Fruit fly (Drosophila melanogaster) whole organism, embryonic: ENCODE results near the gene CG33654.
A peak's percentile ranks its signal among the peaks of the same experiment; 100 is the strongest.

Source experiments
- CG10267 ChIP-seq: fragments of 200-800 bp; sonication (Bioruptor generic); optimal IDR thresholded peaks from 2 replicates; lab custom pipeline; 2018; ENCODE audit warnings: missing biosample characterization, mild to moderate bottlenecking, missing genetic modification characterization, moderate library complexity
- CG11456 ChIP-seq: fragments of 200-800 bp; sonication (Bioruptor generic); IDR thresholded peaks from 3 replicates; pipeline ENCODE4 v1.3.6; 2022; ENCODE audit warnings: missing biosample characterization, missing genetic modification characterization
- CG11504 ChIP-seq: fragments of 200-800 bp; sonication (Bioruptor generic); optimal IDR thresholded peaks from 3 replicates; lab custom pipeline; 2019; ENCODE audit warnings: missing biosample characterization, mild to moderate bottlenecking, missing genetic modification characterization, moderate library complexity
- CG11696 ChIP-seq: fragments of 200-800 bp; sonication (Bioruptor generic); IDR thresholded peaks from 2 replicates; pipeline ENCODE4 v1.3.6; 2022; ENCODE audit warnings: missing biosample characterization, missing genetic modification characterization
- CG12659 ChIP-seq: fragments of 200-800 bp; sonication (Bioruptor generic); optimal IDR thresholded peaks from 3 replicates; lab custom pipeline; 2017; ENCODE audit warnings: mild to moderate bottlenecking, missing biosample characterization, missing genetic modification reagents, missing genetic modification characterization
- CG12942 ChIP-seq: fragments of 200-800 bp; sonication (Bioruptor generic); optimal IDR thresholded peaks from 3 replicates; lab custom pipeline; 2016; ENCODE audit warnings: missing biosample characterization, missing genetic modification characterization
- CG13296 ChIP-seq: fragments of 200-800 bp; sonication (Bioruptor generic); optimal IDR thresholded peaks from 3 replicates; lab custom pipeline; 2018; ENCODE audit warnings: missing biosample characterization, mild to moderate bottlenecking, missing genetic modification characterization
- CG14014 ChIP-seq: fragments of 200-800 bp; sonication (Bioruptor generic); IDR thresholded peaks from 2 replicates; pipeline ENCODE4 v1.3.6; 2022; ENCODE audit warnings: missing biosample characterization, missing genetic modification characterization
- CG16863 ChIP-seq: fragments of 200-800 bp; sonication (Bioruptor generic); optimal IDR thresholded peaks from 3 replicates; lab custom pipeline; 2016; ENCODE audit warnings: missing biosample characterization, missing genetic modification characterization
- CG17361 ChIP-seq: fragments of 200-800 bp; sonication (Bioruptor generic); IDR thresholded peaks from 3 replicates; pipeline ENCODE4 v1.3.6; 2022; ENCODE audit warnings: missing biosample characterization, missing genetic modification characterization
- CG18599 ChIP-seq: fragments of 200-800 bp; sonication (Bioruptor generic); optimal IDR thresholded peaks from 3 replicates; lab custom pipeline; 2017; ENCODE audit warnings: missing biosample characterization, missing genetic modification characterization, mild to moderate bottlenecking, moderate library complexity, missing genetic modification reagents
- CG18619 ChIP-seq: fragments of 200-800 bp; sonication (Bioruptor generic); optimal IDR thresholded peaks from 3 replicates; lab custom pipeline; 2017; ENCODE audit warnings: missing biosample characterization, mild to moderate bottlenecking, missing genetic modification characterization
- CG2202 ChIP-seq: fragments of 200-800 bp; sonication (Bioruptor generic); optimal IDR thresholded peaks from 2 replicates; lab custom pipeline; 2018; ENCODE audit warnings: missing biosample characterization, mild to moderate bottlenecking, missing genetic modification characterization
- CG3726 ChIP-seq: fragments of 200-800 bp; sonication (Bioruptor generic); IDR thresholded peaks from 3 replicates; pipeline ENCODE4, ENCODE4 v1.3.6; 2022; ENCODE audit warnings: missing biosample characterization, missing genetic modification characterization
- CG4360 ChIP-seq: fragments of 200-800 bp; sonication (Bioruptor generic); IDR thresholded peaks from 2 replicates; pipeline ENCODE4 v1.3.6; 2022; ENCODE audit warnings: missing biosample characterization, missing genetic modification characterization
- CG4730 ChIP-seq: fragments of 200-800 bp; sonication (Bioruptor generic); IDR thresholded peaks from 2 replicates; pipeline ENCODE4 v1.3.6; 2022; ENCODE audit warnings: missing biosample characterization, missing genetic modification characterization
- CG9727 ChIP-seq: fragments of 200-800 bp; sonication (Bioruptor generic); optimal IDR thresholded peaks from 3 replicates; lab custom pipeline; 2017; ENCODE audit warnings: missing biosample characterization, mild to moderate bottlenecking, missing genetic modification characterization
- CG9817 ChIP-seq: fragments of 200-800 bp; sonication (Bioruptor generic); optimal IDR thresholded peaks from 2 replicates; lab custom pipeline; 2018; ENCODE audit warnings: missing biosample characterization, mild to moderate bottlenecking, missing genetic modification characterization, moderate library complexity
- Dbx ChIP-seq: fragments of 200-800 bp; sonication (Bioruptor generic); IDR thresholded peaks from 3 replicates; pipeline ENCODE4 v1.3.6; 2022; ENCODE audit warnings: missing biosample characterization, missing genetic modification characterization
- Dip3 ChIP-seq: fragments of 200-800 bp; sonication (Bioruptor generic); optimal IDR thresholded peaks from 3 replicates; lab custom pipeline; 2016; ENCODE audit warnings: missing biosample characterization, missing genetic modification characterization
- E2f1 ChIP-seq: fragments of 200-800 bp; sonication (Bioruptor generic); IDR thresholded peaks from 2 replicates; pipeline ENCODE4 v1.3.6; 2022; ENCODE audit warnings: missing biosample characterization, missing genetic modification characterization
- HLH54F ChIP-seq: fragments of 200-800 bp; sonication (Bioruptor generic); optimal IDR thresholded peaks from 3 replicates; lab custom pipeline; 2016; ENCODE audit warnings: missing biosample characterization, missing genetic modification characterization
- HLHmδ ChIP-seq: fragments of 200-800 bp; sonication (Bioruptor generic); optimal IDR thresholded peaks from 2 replicates; lab custom pipeline; 2018; ENCODE audit warnings: missing biosample characterization, mild to moderate bottlenecking, missing genetic modification characterization, moderate library complexity
- Hr3 ChIP-seq: fragments of 200-800 bp; sonication (Bioruptor generic); optimal IDR thresholded peaks from 3 replicates; lab custom pipeline; 2016; ENCODE audit warnings: missing biosample characterization, missing genetic modification characterization
- Sox102F ChIP-seq: fragments of 200-800 bp; sonication (Bioruptor generic); optimal IDR thresholded peaks from 2 replicates; lab custom pipeline; 2018; ENCODE audit warnings: missing biosample characterization, mild to moderate bottlenecking, missing genetic modification characterization, moderate library complexity
- TFAM ChIP-seq: fragments of 200-800 bp; sonication (Bioruptor generic); optimal IDR thresholded peaks from 2 replicates; lab custom pipeline; 2017; ENCODE audit warnings: missing biosample characterization, missing genetic modification characterization, inconsistent platforms
- aop ChIP-seq: fragments of 200-800 bp; sonication (Bioruptor generic); IDR thresholded peaks from 2 replicates; pipeline ENCODE4 v1.3.6; 2022; ENCODE audit warnings: missing biosample characterization, missing genetic modification characterization
- ash1 ChIP-seq: fragments of 200-800 bp; sonication (Bioruptor generic); optimal IDR thresholded peaks from 2 replicates; lab custom pipeline; 2018; ENCODE audit warnings: missing biosample characterization, mild to moderate bottlenecking, missing genetic modification characterization
- ato ChIP-seq: fragments of 200-800 bp; sonication (Bioruptor generic); IDR thresholded peaks from 2 replicates; pipeline ENCODE4 v1.3.6; 2022; ENCODE audit warnings: missing biosample characterization, missing genetic modification characterization; ENCODE audit not compliant: partially characterized antibody
- br ChIP-seq: fragments of >200 bp; optimal IDR thresholded peaks from 2 replicates; lab custom pipeline; 2017
- chif ChIP-seq, 2 experiments: fragments of 200-800 bp; sonication (Bioruptor generic); optimal IDR thresholded peaks; 3 replicates each; lab custom pipeline; 2016; ENCODE audit warnings: missing biosample characterization in 2 of 2, missing genetic modification characterization in 2 of 2
- crol ChIP-seq: fragments of 200-800 bp; sonication (Bioruptor generic); IDR thresholded peaks from 2 replicates; pipeline ENCODE4 v1.3.6; 2022; ENCODE audit warnings: missing biosample characterization, missing genetic modification characterization
- dm ChIP-seq: fragments of 200-800 bp; sonication (Bioruptor generic); optimal IDR thresholded peaks from 3 replicates; lab custom pipeline; 2016; ENCODE audit warnings: missing biosample characterization, missing genetic modification characterization
- dmrt11E ChIP-seq: fragments of 200-800 bp; sonication (Bioruptor generic); optimal IDR thresholded peaks from 3 replicates; lab custom pipeline; 2018; ENCODE audit warnings: missing biosample characterization, mild to moderate bottlenecking, missing genetic modification characterization, moderate library complexity
- dysf ChIP-seq: fragments of 200-800 bp; sonication (Bioruptor generic); IDR thresholded peaks from 3 replicates; pipeline ENCODE4 v1.3.6; 2022; ENCODE audit warnings: missing biosample characterization, missing genetic modification characterization
- gcm2 ChIP-seq: fragments of 200-800 bp; sonication (Bioruptor generic); optimal IDR thresholded peaks from 2 replicates; lab custom pipeline; 2016; ENCODE audit warnings: missing biosample characterization, missing genetic modification characterization
- hb ChIP-seq: fragments of 200-800 bp; sonication (Bioruptor generic); IDR thresholded peaks from 3 replicates; pipeline ENCODE4 v1.3.6; 2022; ENCODE audit warnings: missing biosample characterization, missing genetic modification characterization; ENCODE audit not compliant: partially characterized antibody
- inv ChIP-seq: fragments of 200-800 bp; sonication (Bioruptor generic); IDR thresholded peaks from 2 replicates; pipeline ENCODE4 v1.3.6; 2022; ENCODE audit warnings: missing biosample characterization, missing genetic modification characterization; ENCODE audit not compliant: partially characterized antibody
- jigr1 ChIP-seq: fragments of 200-800 bp; sonication (Bioruptor generic); IDR thresholded peaks from 3 replicates; pipeline ENCODE4 v1.3.6; 2022; ENCODE audit warnings: missing biosample characterization, missing genetic modification characterization
- knrl ChIP-seq: fragments of 200-800 bp; sonication (Bioruptor generic); IDR thresholded peaks from 3 replicates; pipeline ENCODE4 v1.3.6; 2022; ENCODE audit warnings: missing biosample characterization, missing genetic modification characterization; ENCODE audit not compliant: partially characterized antibody
- lmd ChIP-seq: fragments of 200-800 bp; sonication (Bioruptor generic); IDR thresholded peaks from 2 replicates; pipeline ENCODE4 v1.3.6; 2022; ENCODE audit warnings: missing biosample characterization, missing genetic modification characterization
- onecut ChIP-seq: fragments of 200-800 bp; sonication (Bioruptor generic); IDR thresholded peaks from 2 replicates; pipeline ENCODE4 v1.3.6; 2022; ENCODE audit warnings: missing biosample characterization, missing genetic modification characterization
- org-1 ChIP-seq: fragments of 200-800 bp; sonication (Bioruptor generic); optimal IDR thresholded peaks from 2 replicates; lab custom pipeline; 2017; ENCODE audit warnings: missing biosample characterization, missing genetic modification characterization
- pb ChIP-seq: fragments of 200-800 bp; sonication (Bioruptor generic); optimal IDR thresholded peaks from 3 replicates; lab custom pipeline; 2016; ENCODE audit warnings: missing biosample characterization, missing genetic modification characterization
- psq ChIP-seq: fragments of 200-800 bp; sonication (Bioruptor generic); optimal IDR thresholded peaks from 2 replicates; lab custom pipeline; 2017; ENCODE audit warnings: missing biosample characterization, missing genetic modification characterization
- sens-2 ChIP-seq: fragments of 200-800 bp; sonication (Bioruptor generic); IDR thresholded peaks from 2 replicates; pipeline ENCODE4 v1.3.6; 2022; ENCODE audit warnings: missing biosample characterization, missing genetic modification characterization
- sima ChIP-seq: fragments of 200-800 bp; sonication (Bioruptor generic); optimal IDR thresholded peaks from 2 replicates; lab custom pipeline; 2016; ENCODE audit warnings: missing biosample characterization, missing genetic modification characterization
- sug ChIP-seq: fragments of 200-800 bp; optimal IDR thresholded peaks from 2 replicates; lab custom pipeline; 2019; ENCODE audit warnings: missing biosample characterization, mild to moderate bottlenecking, missing genetic modification characterization, moderate library complexity
- tap ChIP-seq: fragments of 200-800 bp; optimal IDR thresholded peaks from 3 replicates; lab custom pipeline; 2019; ENCODE audit warnings: missing biosample characterization, mild to moderate bottlenecking, missing genetic modification characterization, moderate library complexity
- tup ChIP-seq: fragments of 200-800 bp; sonication (Bioruptor generic); optimal IDR thresholded peaks from 2 replicates; lab custom pipeline; 2016; ENCODE audit warnings: missing biosample characterization, mild to moderate bottlenecking, missing genetic modification characterization, moderate library complexity
- unc-4 ChIP-seq: fragments of 200-800 bp; sonication (Bioruptor generic); IDR thresholded peaks from 2 replicates; pipeline ENCODE4 v1.3.6; 2022; ENCODE audit warnings: missing biosample characterization, missing genetic modification characterization; ENCODE audit not compliant: partially characterized antibody
- z ChIP-seq: fragments of 200-800 bp; sonication (Bioruptor generic); IDR thresholded peaks from 3 replicates; pipeline ENCODE4 v1.3.6; 2022; ENCODE audit warnings: missing biosample characterization, missing genetic modification characterization

The CG33654 gene

DNA sequence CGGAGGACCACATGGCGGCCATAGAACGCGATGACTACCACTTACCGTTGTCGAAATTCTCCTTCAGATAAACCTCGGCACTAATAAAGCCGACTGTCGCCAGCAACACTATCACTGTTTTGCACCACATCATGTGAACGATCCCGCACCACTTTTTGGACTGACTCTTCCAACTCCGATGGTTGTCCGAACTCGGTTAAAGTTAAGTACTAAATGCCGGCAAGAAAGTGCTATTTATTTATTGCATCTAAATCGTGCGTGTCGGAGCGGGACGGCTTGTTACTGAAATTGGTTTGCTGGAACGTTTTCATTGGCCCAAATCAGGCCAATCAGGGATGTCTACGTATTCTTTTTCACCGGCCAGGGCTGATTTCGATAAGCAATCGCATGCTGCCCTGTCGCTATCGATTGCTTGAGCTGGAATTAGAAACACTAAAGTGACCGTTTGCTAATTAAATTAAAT lies 47.6 kb upstream of the CG33654 start, which contains the start of gene Calr (continued):
- TF ChIP-seq inv (GFP tag; lab: Robert Waterston, UW) (no peak), sens-2 (GFP tag; lab: Robert Waterston, UW) (no peak), sima (GFP tag; lab: Kevin White, UChicago) (peak; percentile 15), jigr1 (GFP tag; lab: Robert Waterston, UW) (no peak), TFAM (GFP tag; lab: Kevin White, UChicago) (no peak), CG10267 (tag; lab: Kevin White, UChicago) (peak; percentile 91), CG12659 (GFP tag; lab: Kevin White, UChicago) (peak; percentile 78), CG4360 (no peak), CG13296 (peak; percentile 56), chif (GFP tag; optimal IDR thresholded peaks at IDR 0.05; lab: Kevin White, UChicago) (peak in 1 of 2 experiments; percentile 3), tup (GFP tag; lab: Kevin White, UChicago) (no peak), dysf (no peak), ash1 (GFP tag; lab: Kevin White, UChicago) (peak; percentile 7), CG11696 (GFP tag; lab: Robert Waterston, UW) (no peak), CG11504 (no peak), Dbx (no peak), tap (tag; lab: Kevin White, UChicago) (no peak), CG12942 (GFP tag; lab: Kevin White, UChicago) (no peak), CG11456 (GFP tag; lab: Robert Waterston, UW) (no peak), Hr3 (GFP tag; lab: Kevin White, UChicago) (peak; percentile 27), br (lab: Kevin White, UChicago) (no peak), CG18599 (GFP tag; lab: Kevin White, UChicago) (peak; percentile 46), CG4730 (GFP tag; lab: Robert Waterston, UW) (no peak), CG17361 (GFP tag; lab: Robert Waterston, UW) (no peak), sug (tag; lab: Kevin White, UChicago) (peak; percentile 35), lmd (no peak), psq (no peak), CG9727 (peak; percentile 57), CG16863 (peak; percentile 46), dm (GFP tag; lab: Kevin White, UChicago) (no peak), Sox102F (GFP tag; lab: Kevin White, UChicago) (no peak), dmrt11E (peak; percentile 27), knrl (GFP tag; lab: Robert Waterston, UW) (no peak), gcm2 (GFP tag; lab: Kevin White, UChicago) (peak; percentile 43), CG2202 (peak; percentile 42), E2f1 (GFP tag; lab: Robert Waterston, UW) (no peak), pb (no peak), onecut (GFP tag; lab: Robert Waterston, UW) (peak; percentile 60), Dip3 (peak; percentile 66), unc-4 (GFP tag; lab: Robert Waterston, UW) (no peak), ato (GFP tag; lab: Robert Waterston, UW) (no peak), crol (GFP tag; lab: Robert Waterston, UW) (no peak), z (GFP tag; lab: Robert Waterston, UW) (no peak), hb (no peak), org-1 (GFP tag; lab: Kevin White, UChicago) (peak; percentile 4), CG18619 (GFP tag; lab: Kevin White, UChicago) (peak; percentile 32), CG3726 (GFP tag; lab: Robert Waterston, UW) (no peak), aop (no peak), CG9817 (tag; lab: Kevin White, UChicago) (no peak), CG14014 (GFP tag; lab: Robert Waterston, UW) (no peak), HLHmδ (GFP tag; lab: Kevin White, UChicago) (peak; percentile 63), HLH54F (GFP tag; lab: Kevin White, UChicago) (no peak)
